Fruit fly (Drosophila melanogaster): ENCODE data around the gene subdued.

dm6 chr3R:19657235-19657634 lies 14.7 kb upstream of the subdued start:
- TF ChIP-seq psq (optimal IDR thresholded peaks at IDR 0.05) (no peak), EcR (GFP tag; optimal IDR thresholded peaks at IDR 0.05) (no peak)
